Worm (Caenorhabditis elegans) whole organism, mixed stage, embryonic: Measurements from ENCODE around the gene clec-48.

Experiments
- ceh-43 ChIP-seq: fragments of 200-800 bp; sonication (Bioruptor generic); optimal IDR thresholded peaks from 2 replicates; lab custom pipeline; 2018; ENCODE audit warnings: mild to moderate bottlenecking, missing genetic modification characterization, moderate library complexity, missing compliant biosample characterization
- ceh-83 ChIP-seq: fragments of 200-800 bp; sonication (Bioruptor generic); optimal IDR thresholded peaks from 2 replicates; lab custom pipeline; 2018; ENCODE audit warnings: mild to moderate bottlenecking, missing genetic modification characterization, missing compliant biosample characterization
- elt-1 ChIP-seq: sonication (generic microtip); optimal IDR thresholded peaks from 2 replicates; lab custom pipeline; 2017; ENCODE audit warnings: missing genetic modification characterization, mild to moderate bottlenecking, missing compliant biosample characterization, antibody characterized with exemption, moderate library complexity, borderline replicate concordance; ENCODE audit not compliant: insufficient read depth
- elt-3 ChIP-seq: fragments of 150-350 bp; optimal IDR thresholded peaks from 2 replicates; lab custom pipeline; 2014; ENCODE audit warnings: missing biosample characterization, missing genetic modification characterization
- lin-13 ChIP-seq: fragments of 150-350 bp; optimal IDR thresholded peaks from 2 replicates; lab custom pipeline; 2014; ENCODE audit warnings: missing biosample characterization, missing genetic modification characterization
- mls-2 ChIP-seq: sonication (generic microtip); optimal IDR thresholded peaks from 2 replicates; lab custom pipeline; 2016; ENCODE audit warnings: mild to moderate bottlenecking, missing genetic modification characterization, moderate library complexity, missing compliant biosample characterization
- nhr-2 ChIP-seq: fragments of 150-350 bp; optimal IDR thresholded peaks from 2 replicates; lab custom pipeline; 2014; ENCODE audit warnings: missing biosample characterization, missing genetic modification characterization
- nhr-237 ChIP-seq: fragments of 150-350 bp; optimal IDR thresholded peaks from 2 replicates; lab custom pipeline; 2014; ENCODE audit warnings: missing biosample characterization, missing genetic modification characterization
- nhr-28 ChIP-seq: fragments of 150-350 bp; optimal IDR thresholded peaks from 2 replicates; lab custom pipeline; 2014; ENCODE audit warnings: missing biosample characterization, missing genetic modification characterization
- pha-4 ChIP-seq: fragments of 150-350 bp; optimal IDR thresholded peaks from 2 replicates; lab custom pipeline; 2018; ENCODE audit warnings: missing biosample characterization, missing genetic modification reagents, missing genetic modification characterization
- ztf-11 ChIP-seq: fragments of 150-350 bp; optimal IDR thresholded peaks from 2 replicates; lab custom pipeline; 2014; ENCODE audit warnings: missing biosample characterization, missing genetic modification characterization

ce11 chrV:18146077-18146476 is 11.7 kb upstream of the clec-48 start, which contains the start of gene C14A6.3:
- TF ChIP-seq nhr-28 (tag; lab: Kevin White, UChicago) = no peak
- TF ChIP-seq ceh-83 (GFP tag; lab: Kevin White, UChicago) = no peak
- TF ChIP-seq lin-13 (tag; lab: Kevin White, UChicago) = no peak
- TF ChIP-seq elt-3 (tag; lab: Kevin White, UChicago) = no peak
- TF ChIP-seq elt-1 = no peak
- no peak for TF ChIP-seq ceh-43 (GFP tag; lab: Kevin White, UChicago)
- no peak for TF ChIP-seq mls-2 (tag; lab: Kevin White, UChicago)
- TF ChIP-seq nhr-237 = no peak
- no peak for TF ChIP-seq ztf-11 (tag; lab: Kevin White, UChicago)
- no peak for TF ChIP-seq pha-4
- no peak for TF ChIP-seq nhr-2 (tag; lab: Kevin White, UChicago)
